Worm (Caenorhabditis elegans): ENCODE data around the gene cacn-1.

Gene cacn-1

DNA sequence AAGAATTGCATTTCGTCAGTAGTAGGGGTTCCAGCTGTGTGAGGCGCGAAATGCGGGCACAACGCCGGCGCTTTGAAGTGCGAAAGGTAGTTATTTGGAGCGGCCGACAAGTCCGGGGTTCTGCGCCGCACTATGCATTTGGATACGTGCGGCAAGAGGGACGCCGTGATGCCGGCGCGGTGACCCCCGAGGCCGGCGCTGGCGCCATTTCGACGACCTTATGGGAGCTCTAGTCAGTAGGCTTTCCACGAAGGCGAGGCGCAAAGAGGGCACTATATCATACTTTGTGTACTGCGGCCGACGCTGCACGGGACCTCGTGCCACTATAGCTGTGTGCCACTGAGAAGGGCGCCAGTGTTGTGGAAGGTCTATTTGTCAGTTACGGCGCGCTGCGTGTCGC lies 45.1 kb downstream of the cacn-1 start:
- TF ChIP-seq zfp-3 (GFP tag; conservative IDR thresholded peaks at IDR 0.05) (no peak), F26F4.8 (GFP tag; conservative IDR thresholded peaks at IDR 0.05) (no peak), fos-1 (tag; optimal IDR thresholded peaks at IDR 0.05) (no peak), egl-43 (GFP tag; IDR thresholded peaks at IDR 0.05) (no peak), zip-11 (GFP tag; IDR thresholded peaks at IDR 0.05) (no peak), set-16 (GFP tag; IDR thresholded peaks at IDR 0.05) (peak; percentile 93), spr-1 (tag; optimal IDR thresholded peaks at IDR 0.05) (peak; percentile 22), lin-38 (GFP tag; IDR thresholded peaks at IDR 0.05) (0 out of 2 replicates have a peak, but pooled peaks have one; percentile 34), snpc-1.2 (GFP tag; IDR thresholded peaks at IDR 0.05) (peak; percentile 65), lim-7 (GFP tag; IDR thresholded peaks at IDR 0.05) (0 out of 2 replicates have a peak, but pooled peaks have one; percentile 30), unc-62 (GFP tag; optimal IDR thresholded peaks at IDR 0.05 in 1 of 2) (no peak), unc-62 (tag; optimal IDR thresholded peaks at IDR 0.05) (no peak), daf-8 (GFP tag; IDR thresholded peaks at IDR 0.05) (no peak), D1046.2 (GFP tag; IDR thresholded peaks at IDR 0.05) (0 out of 2 replicates have a peak, but pooled peaks have one; percentile 15)

DNA sequence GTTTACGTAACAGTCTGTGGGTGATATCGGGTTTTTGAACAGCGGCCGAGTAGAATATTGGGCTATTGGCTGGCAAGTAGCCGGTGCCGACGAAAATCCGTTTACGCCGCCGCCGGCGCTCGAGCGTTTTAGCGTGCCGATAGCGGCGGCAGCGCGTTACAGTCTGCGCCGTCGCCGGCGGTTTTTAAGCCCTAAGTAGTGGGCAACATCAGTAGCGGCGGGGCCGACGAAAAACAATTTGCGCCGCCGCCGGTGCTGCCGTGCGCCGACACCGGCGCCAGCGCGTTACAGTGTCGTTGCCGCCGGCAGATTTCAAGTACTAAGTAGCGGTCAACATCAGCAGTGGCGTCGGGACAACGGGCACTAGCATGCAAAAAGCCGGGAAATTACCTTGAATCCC lies 46.1 kb downstream of the cacn-1 start:
- TF ChIP-seq set-16 (GFP tag; IDR thresholded peaks at IDR 0.05) (peak; percentile 82), hmg-1.1 (GFP tag; IDR thresholded peaks at IDR 0.05) (0 out of 2 replicates have a peak, but pooled peaks have one; percentile 5), lin-38 (GFP tag; IDR thresholded peaks at IDR 0.05) (0 out of 2 replicates have a peak, but pooled peaks have one; percentile 28), aha-1 (tag) (peak; percentile 31), dmd-9 (GFP tag; IDR thresholded peaks at IDR 0.05) (0 out of 2 replicates have a peak, but pooled peaks have one; percentile 17), pha-4 (GFP tag; IDR thresholded peaks at IDR 0.05) (peak; percentile 31; the same call in 1 of the 2 replicates), pha-4 (tag; optimal IDR thresholded peaks at IDR 0.05) (no peak), nhr-76 (tag; optimal IDR thresholded peaks at IDR 0.05) (no peak), egl-43 (GFP tag; IDR thresholded peaks at IDR 0.05) (0 out of 2 replicates have a peak, but pooled peaks have one; percentile 36), nhr-41 (GFP tag; IDR thresholded peaks at IDR 0.05) (no peak)

DNA sequence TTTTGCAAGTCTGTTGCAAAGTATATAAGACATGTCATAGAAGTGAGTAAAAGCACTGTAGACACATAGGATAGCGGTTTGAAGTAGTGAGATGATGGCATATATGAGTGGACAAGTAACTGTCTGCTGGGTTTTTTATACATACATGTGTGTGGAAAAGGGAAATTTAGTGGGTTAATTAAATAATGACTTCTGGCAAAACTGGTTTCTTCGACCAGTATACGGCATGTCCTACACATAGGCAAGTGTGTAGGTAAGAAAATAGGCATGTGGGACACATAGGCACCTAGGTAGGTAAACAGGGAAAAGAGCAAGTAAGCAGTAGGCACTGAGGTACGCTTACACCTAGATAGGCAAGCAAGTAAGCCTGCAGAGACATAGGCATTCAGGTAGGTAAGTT lies 47.4 kb downstream of the cacn-1 start, which contains the start of gene col-87:
TSS of gene col-87 (minus strand) at position 101 of the 400 bp plus-strand sequence.
- TF ChIP-seq nhr-10 (tag; optimal IDR thresholded peaks at IDR 0.05) (no peak), F26F4.8 (GFP tag; conservative IDR thresholded peaks at IDR 0.05) (0 out of 2 replicates have a peak, but pooled peaks have one; percentile 51), rbr-2 (tag; optimal IDR thresholded peaks at IDR 0.05) (no peak)

DNA sequence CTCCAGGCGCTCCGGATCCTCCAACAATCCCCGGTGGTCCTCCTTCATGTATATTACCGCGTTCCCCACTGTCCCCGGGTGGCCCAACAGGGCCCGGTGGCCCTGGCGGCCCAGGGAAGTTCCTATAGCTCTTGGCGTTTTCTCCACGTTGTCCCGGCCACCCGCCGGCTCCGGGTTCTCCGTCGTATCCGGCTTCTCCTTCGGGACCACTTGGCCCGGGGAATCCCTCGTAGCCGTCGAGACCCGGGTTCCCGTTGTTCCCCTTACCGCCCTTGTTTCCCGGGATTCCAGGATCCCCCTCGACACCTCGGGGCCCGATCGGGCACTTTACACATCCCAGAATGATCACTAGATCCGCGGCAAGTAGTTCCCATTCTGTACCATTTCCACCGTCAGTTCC lies 50.8 kb downstream of the cacn-1 start:
- no peak for TF ChIP-seq gei-8 (GFP tag; optimal IDR thresholded peaks at IDR 0.05)
- 0 out of 2 replicates have a peak, but pooled peaks have one; percentile 25 for TF ChIP-seq egl-43 (GFP tag; IDR thresholded peaks at IDR 0.05)
- TF ChIP-seq sdz-12 (GFP tag; optimal IDR thresholded peaks at IDR 0.05) = no peak
- no peak for TF ChIP-seq nhr-76 (tag; optimal IDR thresholded peaks at IDR 0.05)
- no peak for TF ChIP-seq unc-39 (tag; optimal IDR thresholded peaks at IDR 0.05)
- peak; percentile 96 for TF ChIP-seq set-16 (GFP tag; IDR thresholded peaks at IDR 0.05)

DNA sequence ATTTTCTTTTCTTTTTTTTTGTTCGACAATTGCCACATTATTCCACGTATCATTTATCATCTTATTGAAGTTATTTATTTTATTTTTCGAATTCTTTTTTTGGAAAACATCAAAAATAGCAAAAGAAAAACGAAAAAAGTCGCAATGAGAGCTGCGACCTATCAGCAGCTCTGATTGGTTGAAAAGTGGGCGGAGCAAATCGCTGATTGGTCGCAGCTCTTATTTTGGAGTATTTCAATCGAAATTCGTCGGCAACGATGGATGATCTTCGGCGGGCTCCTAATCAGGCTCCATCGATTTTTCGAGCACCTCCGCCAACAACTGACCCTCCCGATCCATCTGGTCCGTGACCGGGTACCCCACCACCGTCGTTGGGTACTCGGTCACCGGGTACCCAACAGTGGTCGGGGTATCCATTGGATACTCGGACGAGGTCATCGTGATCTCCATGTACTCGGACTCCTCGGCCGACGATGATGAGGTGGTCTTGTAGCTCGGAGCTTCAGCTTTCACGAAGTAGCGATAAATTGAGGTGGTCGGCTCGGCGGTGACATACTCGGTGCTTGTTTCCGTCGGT lies 52.1 kb downstream of the cacn-1 start:
- TF ChIP-seq arid-1 (GFP tag; conservative IDR thresholded peaks at IDR 0.05) (no peak), egl-43 (GFP tag; IDR thresholded peaks at IDR 0.05) (0 out of 2 replicates have a peak, but pooled peaks have one; percentile 7), dmd-6 (GFP tag; IDR thresholded peaks at IDR 0.05) (no peak), R02D3.7 (tag; optimal IDR thresholded peaks at IDR 0.05) (no peak), madf-9 (GFP tag; conservative IDR thresholded peaks at IDR 0.05) (no peak), F10B5.3 (tag; optimal IDR thresholded peaks at IDR 0.05) (no peak), lim-7 (GFP tag; IDR thresholded peaks at IDR 0.05) (no peak), ceh-28 (tag; optimal IDR thresholded peaks at IDR 0.05) (no peak), nhr-41 (GFP tag; IDR thresholded peaks at IDR 0.05) (peak; percentile 27; the same call in 1 of the 2 replicates), set-16 (GFP tag; IDR thresholded peaks at IDR 0.05) (peak; percentile 77), unc-130 (GFP tag; optimal IDR thresholded peaks at IDR 0.05) (no peak), T20F7.1 (GFP tag; optimal IDR thresholded peaks at IDR 0.05) (no peak), nhr-42 (GFP tag; IDR thresholded peaks at IDR 0.05) (peak; percentile 36; the same call in 1 of the 2 replicates), lin-13 (GFP tag; optimal IDR thresholded peaks at IDR 0.05) (no peak)

Data from whole organism, L4 larva.